Worm (Caenorhabditis elegans): ENCODE results near the gene R03D7.8.

R03D7.8 gene

ce11 chrII:10975239-10975638 lies 18.5 kb upstream of the R03D7.8 start, which contains the start of gene ptp-3 (continued):
- TF ChIP-seq zip-11 (GFP tag; IDR thresholded peaks at IDR 0.05) (no peak), php-3 (GFP tag; IDR thresholded peaks at IDR 0.05) (no peak)

ce11 chrII:10971677-10972076 lies 15.0 kb upstream of the R03D7.8 start:
- TF ChIP-seq mdl-1 (tag; optimal IDR thresholded peaks at IDR 0.05) (no peak), aly-2 (tag; optimal IDR thresholded peaks at IDR 0.05) (no peak), ztf-7 (tag; optimal IDR thresholded peaks at IDR 0.05) (no peak), vab-7 (GFP tag; IDR thresholded peaks at IDR 0.05) (no peak), jun-1 (tag; optimal IDR thresholded peaks at IDR 0.05) (no peak), ZK337.2 (GFP tag; IDR thresholded peaks at IDR 0.05) (no peak), ceh-28 (tag; optimal IDR thresholded peaks at IDR 0.05) (no peak), php-3 (GFP tag; IDR thresholded peaks at IDR 0.05) (no peak), lim-7 (GFP tag; IDR thresholded peaks at IDR 0.05) (no peak), ceh-82 (tag; optimal IDR thresholded peaks at IDR 0.05) (no peak), mep-1 (tag; optimal IDR thresholded peaks at IDR 0.05) (no peak)

ce11 chrII:10970625-10971024 lies 13.9 kb upstream of the R03D7.8 start:
- no peak for TF ChIP-seq madf-9 (GFP tag; conservative IDR thresholded peaks at IDR 0.05)
- peak in 1 of 2 experiments; percentile 20 for TF ChIP-seq unc-62 (GFP tag; optimal IDR thresholded peaks at IDR 0.05 in 1 of 2)
- no peak for TF ChIP-seq unc-62 (tag; optimal IDR thresholded peaks at IDR 0.05)

ce11 chrII:10964748-10965147 lies 8.1 kb upstream of the R03D7.8 start:
- TF ChIP-seq lin-15B (tag; optimal IDR thresholded peaks at IDR 0.05) (no peak), nhr-77 (tag; optimal IDR thresholded peaks at IDR 0.05) (no peak), zip-11 (GFP tag; IDR thresholded peaks at IDR 0.05) (no peak), dmd-8 (GFP tag; IDR thresholded peaks at IDR 0.05) (no peak), attf-4 (tag; optimal IDR thresholded peaks at IDR 0.05) (no peak), duxl-1 (tag; optimal IDR thresholded peaks at IDR 0.05; ENCODE audit: poor library complexity) (no peak), sdz-12 (GFP tag; optimal IDR thresholded peaks at IDR 0.05) (no peak), snpc-4 (tag; optimal IDR thresholded peaks at IDR 0.05) (no peak), daf-19 (GFP tag; conservative IDR thresholded peaks at IDR 0.05) (no peak), ama-1 (optimal IDR thresholded peaks at IDR 0.05) (no peak), F26F4.8 (GFP tag; conservative IDR thresholded peaks at IDR 0.05) (no peak)

ce11 chrII:10959676-10960075 lies 3.0 kb upstream of the R03D7.8 start:
- TF ChIP-seq lin-1 (GFP tag; IDR thresholded peaks at IDR 0.05) = no peak
- TF ChIP-seq unc-62 (GFP tag; optimal IDR thresholded peaks at IDR 0.05 in 1 of 2) = no peak
- no peak for TF ChIP-seq unc-62 (tag; optimal IDR thresholded peaks at IDR 0.05)
- no peak for TF ChIP-seq Y48G9A.11 (GFP tag; IDR thresholded peaks at IDR 0.05)
- no peak for TF ChIP-seq hlh-30 (tag; optimal IDR thresholded peaks at IDR 0.05; ENCODE audit: insufficient read depth)
- TF ChIP-seq T20F7.1 (GFP tag; optimal IDR thresholded peaks at IDR 0.05) = no peak
- TF ChIP-seq pqm-1 (tag; optimal IDR thresholded peaks at IDR 0.05) = no peak
- no peak for TF ChIP-seq nhr-11 (tag; optimal IDR thresholded peaks at IDR 0.05)
- no peak for TF ChIP-seq F26F4.8 (GFP tag; conservative IDR thresholded peaks at IDR 0.05)
- TF ChIP-seq dmd-6 (GFP tag; IDR thresholded peaks at IDR 0.05) = no peak
- no peak for TF ChIP-seq dve-1 (tag; optimal IDR thresholded peaks at IDR 0.05; ENCODE audit: insufficient read depth)
- no peak for TF ChIP-seq lin-15B (tag; optimal IDR thresholded peaks at IDR 0.05)
- no peak for TF ChIP-seq ceh-82 (tag; optimal IDR thresholded peaks at IDR 0.05)
- no peak for TF ChIP-seq Y75B8A.6 (GFP tag; IDR thresholded peaks at IDR 0.05)
- TF ChIP-seq gei-8 (GFP tag; optimal IDR thresholded peaks at IDR 0.05) = no peak
- no peak for TF ChIP-seq lin-13 (GFP tag; optimal IDR thresholded peaks at IDR 0.05)
- TF ChIP-seq D1046.2 (GFP tag; IDR thresholded peaks at IDR 0.05) = no peak
- TF ChIP-seq zfp-3 (GFP tag; conservative IDR thresholded peaks at IDR 0.05) = no peak
- no peak for TF ChIP-seq cey-2 (tag; optimal IDR thresholded peaks at IDR 0.05; ENCODE audit: borderline replicate concordance, insufficient read depth)

Data from whole organism, L4 larva.